Comparison of ENCODE assay signal across 4 fruit fly cellular contexts in the genomic region with DNA sequence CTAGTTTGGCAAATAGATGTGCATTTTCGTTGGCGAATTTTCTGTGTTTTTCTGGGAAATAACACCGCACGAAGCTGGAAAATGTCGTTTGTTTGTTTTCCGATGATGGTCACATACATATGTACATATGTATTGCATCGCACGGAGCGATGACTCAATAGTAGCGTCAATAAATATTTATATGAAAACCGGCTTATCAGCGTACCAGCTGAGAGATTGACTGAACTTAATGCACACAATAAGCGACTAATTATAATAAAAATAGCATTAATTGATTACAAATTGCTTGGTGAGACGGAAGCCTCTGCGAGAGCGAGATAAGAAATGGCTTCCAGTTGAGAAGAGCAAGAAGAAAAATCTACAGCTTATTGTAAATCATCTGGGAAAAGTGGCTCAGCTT.
TF ChIP-seq lines count a peak whose summit lies in the region.

No protein-coding gene starts in this region.

- no peak for TF ChIP-seq CTCF in whole organism, embryonic (GFP tag; optimal IDR thresholded peaks at IDR 0.05; lab: Kevin White, UChicago)

TF ChIP-seq in whole organism, adult, 20 proteins besides CTCF, POLR2A, EP300 and RAD21:
- TF ChIP-seq CG11617 (GFP tag; optimal IDR thresholded peaks at IDR 0.05; lab: Kevin White, UChicago) (no peak), kay (GFP tag; lab: Kevin White, UChicago; ENCODE audit: borderline replicate concordance) (peak; percentile 81), CG1620 (GFP tag; optimal IDR thresholded peaks at IDR 0.05; lab: Kevin White, UChicago) (no peak), CG33017 (tag; optimal IDR thresholded peaks at IDR 0.05; lab: Kevin White, UChicago) (no peak)

TF ChIP-seq in whole organism, embryonic, 481 proteins besides CTCF, POLR2A, EP300 and RAD21 (continues in another document):
- no peak for TF ChIP-seq Med (GFP tag; lab: Kevin White, UChicago)
- TF ChIP-seq Sin3A (optimal IDR thresholded peaks at IDR 0.05; lab: Kevin White, UChicago) = no peak
- no peak for TF ChIP-seq chn (GFP tag; optimal IDR thresholded peaks at IDR 0.05; lab: Kevin White, UChicago)
- TF ChIP-seq sens (GFP tag; lab: Kevin White, UChicago) = peak; percentile 76
- TF ChIP-seq bcd (GFP tag; optimal IDR thresholded peaks at IDR 0.05; lab: Kevin White, UChicago) = no peak
- TF ChIP-seq CG12391 (tag; optimal IDR thresholded peaks at IDR 0.05; lab: Kevin White, UChicago) = no peak
- TF ChIP-seq ac (GFP tag; optimal IDR thresholded peaks at IDR 0.05; lab: Kevin White, UChicago) = no peak
- TF ChIP-seq CG8281 (tag; optimal IDR thresholded peaks at IDR 0.05; lab: Kevin White, UChicago) = peak; percentile 49
- TF ChIP-seq MESR4 (GFP tag; optimal IDR thresholded peaks at IDR 0.05; lab: Kevin White, UChicago) = no peak
- TF ChIP-seq CG12659 (GFP tag; optimal IDR thresholded peaks at IDR 0.05; lab: Kevin White, UChicago) = no peak
- TF ChIP-seq CG12155 (GFP tag; optimal IDR thresholded peaks at IDR 0.05; lab: Kevin White, UChicago) = no peak
- no peak for TF ChIP-seq CG18011 (GFP tag; optimal IDR thresholded peaks at IDR 0.05; lab: Kevin White, UChicago)
- TF ChIP-seq her (GFP tag; optimal IDR thresholded peaks at IDR 0.05; lab: Kevin White, UChicago) = no peak
- TF ChIP-seq CG10366 (GFP tag; IDR thresholded peaks at IDR 0.05; lab: Robert Waterston, UW) = no peak
- TF ChIP-seq HLH3B (GFP tag; IDR thresholded peaks at IDR 0.05; lab: Robert Waterston, UW) = no peak
- 0 out of 2 replicates have a peak, but pooled peaks have one; percentile 30 for TF ChIP-seq Awh (GFP tag; IDR thresholded peaks at IDR 0.05; lab: Robert Waterston, UW)
- TF ChIP-seq luna (GFP tag; optimal IDR thresholded peaks at IDR 0.05; lab: Kevin White, UChicago) = no peak
- no peak for TF ChIP-seq tna (GFP tag; IDR thresholded peaks at IDR 0.05; lab: Robert Waterston, UW; ENCODE audit: partially characterized antibody)
- no peak for TF ChIP-seq CG2116 (GFP tag; optimal IDR thresholded peaks at IDR 0.05; lab: Kevin White, UChicago)
- TF ChIP-seq ken (GFP tag; IDR thresholded peaks at IDR 0.05; lab: Robert Waterston, UW) = no peak
- TF ChIP-seq Pdp1 (GFP tag; optimal IDR thresholded peaks at IDR 0.05; lab: Kevin White, UChicago) = peak in 1 of 2 experiments; percentile 11
- no peak for TF ChIP-seq Neu2 (GFP tag; optimal IDR thresholded peaks at IDR 0.05; lab: Kevin White, UChicago; ENCODE audit: borderline replicate concordance)
- TF ChIP-seq slou (GFP tag; optimal IDR thresholded peaks at IDR 0.05; lab: Kevin White, UChicago) = no peak
- no peak for TF ChIP-seq CG18476 (GFP tag; optimal IDR thresholded peaks at IDR 0.05; lab: Kevin White, UChicago)
- TF ChIP-seq lmd (GFP tag; IDR thresholded peaks at IDR 0.05; lab: Robert Waterston, UW) = no peak
- TF ChIP-seq trem (tag; optimal IDR thresholded peaks at IDR 0.05; lab: Kevin White, UChicago) = no peak
- peak; percentile 55; the same call in 1 of the 2 replicates for TF ChIP-seq chm (GFP tag; IDR thresholded peaks at IDR 0.05; lab: Robert Waterston, UW)
- no peak for TF ChIP-seq sna (GFP tag; IDR thresholded peaks at IDR 0.05; lab: Robert Waterston, UW; ENCODE audit: partially characterized antibody)

TF ChIP-seq in whole organism, prepupa, 60 proteins besides CTCF, POLR2A, EP300 and RAD21:
- TF ChIP-seq Ets96B (tag; optimal IDR thresholded peaks at IDR 0.05; lab: Kevin White, UChicago) (no peak), dac (GFP tag; optimal IDR thresholded peaks at IDR 0.05; lab: Kevin White, UChicago) (no peak), fkh (GFP tag; optimal IDR thresholded peaks at IDR 0.05; lab: Kevin White, UChicago) (peak; percentile 4), Lpt (GFP tag; optimal IDR thresholded peaks at IDR 0.05; lab: Kevin White, UChicago) (no peak), topi (GFP tag; optimal IDR thresholded peaks at IDR 0.05; lab: Kevin White, UChicago) (no peak), OdsH (GFP tag; optimal IDR thresholded peaks at IDR 0.05; lab: Kevin White, UChicago) (no peak), dsx (GFP tag; optimal IDR thresholded peaks at IDR 0.05; lab: Kevin White, UChicago; ENCODE audit: poor library complexity, severe bottlenecking) (no peak), svp (GFP tag; lab: Kevin White, UChicago) (peak; percentile 67), Met (GFP tag; optimal IDR thresholded peaks at IDR 0.05; lab: Kevin White, UChicago) (no peak), CG6854 (GFP tag; optimal IDR thresholded peaks at IDR 0.05; lab: Kevin White, UChicago) (no peak)

TF ChIP-seq in whole organism, pupa, 21 proteins besides CTCF, POLR2A, EP300 and RAD21:
- TF ChIP-seq CG17806 (tag; optimal IDR thresholded peaks at IDR 0.05; lab: Kevin White, UChicago) (no peak), CG8159 (tag; optimal IDR thresholded peaks at IDR 0.05; lab: Kevin White, UChicago) (no peak), CG32121 (GFP tag; IDR thresholded peaks at IDR 0.05; lab: Robert Waterston, UW) (no peak), Pif1A (GFP tag; optimal IDR thresholded peaks at IDR 0.05; lab: Kevin White, UChicago) (no peak), CG15710 (tag; optimal IDR thresholded peaks at IDR 0.05; lab: Kevin White, UChicago) (no peak), D1 (tag; optimal IDR thresholded peaks at IDR 0.05; lab: Kevin White, UChicago) (no peak), fd96Ca (GFP tag; IDR thresholded peaks at IDR 0.05; lab: Robert Waterston, UW) (no peak), EcR (GFP tag; optimal IDR thresholded peaks at IDR 0.05; lab: Kevin White, UChicago) (peak; percentile 22)
